Fruit fly (Drosophila melanogaster): ENCODE results near the gene gpp.
A peak's percentile ranks its signal among the peaks of the same experiment; 100 is the strongest.

- TF ChIP-seq usp (GFP tag; optimal IDR thresholded peaks at IDR 0.05) (no peak), sv (GFP tag; optimal IDR thresholded peaks at IDR 0.05) (peak; percentile 73), Abd-B (GFP tag; optimal IDR thresholded peaks at IDR 0.05) (no peak), dsf (GFP tag; optimal IDR thresholded peaks at IDR 0.05; ENCODE audit: borderline replicate concordance) (peak; percentile 89), CG9705 (GFP tag; optimal IDR thresholded peaks at IDR 0.05) (peak; percentile 94), psq (GFP tag; optimal IDR thresholded peaks at IDR 0.05) (peak; percentile 99), Hnf4 (GFP tag; optimal IDR thresholded peaks at IDR 0.05) (peak; percentile 97), N (GFP tag; optimal IDR thresholded peaks at IDR 0.05) (no peak), pan (optimal IDR thresholded peaks at IDR 0.05) (no peak), foxo (GFP tag; optimal IDR thresholded peaks at IDR 0.05) (peak; percentile 95 to 99), Mio (GFP tag; optimal IDR thresholded peaks at IDR 0.05) (peak; percentile 89), rgr (GFP tag; optimal IDR thresholded peaks at IDR 0.05) (peak; percentile 99), h (GFP tag; optimal IDR thresholded peaks at IDR 0.05) (peak; percentile 99)
Observed at dm6 chr3R:6423984-6424602, 17.4 kb downstream of the gpp start.

Data from whole organism, wandering third instar larva.